Fruit fly (Drosophila melanogaster): ENCODE measurements around the gene CG10680.

The CG10680 gene

dm6 chr2L:19944309-19945172, 19.4 kb upstream of the CG10680 start (continued):
- TF ChIP-seq CG17912 (GFP tag; optimal IDR thresholded peaks at IDR 0.05) (no peak), gce (GFP tag; IDR thresholded peaks at IDR 0.05) (no peak), ind (GFP tag; optimal IDR thresholded peaks at IDR 0.05) (no peak), CG7357 (GFP tag; IDR thresholded peaks at IDR 0.05) (no peak), CG15601 (tag; optimal IDR thresholded peaks at IDR 0.05) (no peak), CG14050 (GFP tag; IDR thresholded peaks at IDR 0.05) (no peak), CG7786 (GFP tag; optimal IDR thresholded peaks at IDR 0.05) (no peak), eve (GFP tag; optimal IDR thresholded peaks at IDR 0.05) (peak in 1 of 2 experiments; percentile 25), CG17385 (GFP tag; optimal IDR thresholded peaks at IDR 0.05) (no peak), br (optimal IDR thresholded peaks at IDR 0.05) (no peak), Ssrp (tag; optimal IDR thresholded peaks at IDR 0.05) (no peak), Nf-YA (GFP tag; IDR thresholded peaks at IDR 0.05) (no peak), Mrtf (GFP tag; IDR thresholded peaks at IDR 0.05) (no peak), CG4282 (GFP tag; optimal IDR thresholded peaks at IDR 0.05) (no peak), ken (GFP tag; IDR thresholded peaks at IDR 0.05) (0 out of 3 replicates have a peak, but pooled peaks have one; percentile 15), Asciz (GFP tag; optimal IDR thresholded peaks at IDR 0.05) (no peak), pum (GFP tag; optimal IDR thresholded peaks at IDR 0.05) (no peak), peb (GFP tag; IDR thresholded peaks at IDR 0.05) (no peak), so (GFP tag; IDR thresholded peaks at IDR 0.05) (no peak), h (optimal IDR thresholded peaks at IDR 0.05) (no peak), CG14014 (GFP tag; IDR thresholded peaks at IDR 0.05) (no peak), sens (GFP tag) (peak; percentile 29), org-1 (GFP tag; optimal IDR thresholded peaks at IDR 0.05) (no peak), repo (GFP tag; optimal IDR thresholded peaks at IDR 0.05) (no peak), CG11560 (tag; IDR thresholded peaks at IDR 0.05) (no peak), sug (tag; optimal IDR thresholded peaks at IDR 0.05) (no peak), Oaz (GFP tag; IDR thresholded peaks at IDR 0.05) (no peak), CG5953 (GFP tag; IDR thresholded peaks at IDR 0.05) (0 out of 2 replicates have a peak, but pooled peaks have one; percentile 5), vvl (GFP tag; IDR thresholded peaks at IDR 0.05) (0 out of 2 replicates have a peak, but pooled peaks have one; percentile 29), HmgD (GFP tag; optimal IDR thresholded peaks at IDR 0.05) (no peak), otp (GFP tag; IDR thresholded peaks at IDR 0.05) (peak; percentile 69; the same call in 2 of the 3 replicates), Blimp-1 (GFP tag; optimal IDR thresholded peaks at IDR 0.05) (peak; percentile 91), CG6683 (GFP tag; optimal IDR thresholded peaks at IDR 0.05) (no peak), oc (tag; optimal IDR thresholded peaks at IDR 0.05) (no peak), seq (GFP tag; IDR thresholded peaks at IDR 0.05) (no peak), Eip74EF (GFP tag; optimal IDR thresholded peaks at IDR 0.05) (no peak), rib (GFP tag; IDR thresholded peaks at IDR 0.05) (no peak), E2f2 (GFP tag; IDR thresholded peaks at IDR 0.05) (no peak)

- no peak for TF ChIP-seq sd (tag; optimal IDR thresholded peaks at IDR 0.05)
- no peak for TF ChIP-seq tll (GFP tag; optimal IDR thresholded peaks at IDR 0.05)
- TF ChIP-seq vvl (GFP tag; IDR thresholded peaks at IDR 0.05), result peak; percentile 53; the same call in 1 of the 2 replicates
- no peak for TF ChIP-seq pita (GFP tag; optimal IDR thresholded peaks at IDR 0.05)
- TF ChIP-seq chif (GFP tag; optimal IDR thresholded peaks at IDR 0.05), result no peak
- TF ChIP-seq Blimp-1 (GFP tag; optimal IDR thresholded peaks at IDR 0.05), result peak; percentile 56
- no peak for TF ChIP-seq tap (tag; optimal IDR thresholded peaks at IDR 0.05)
- TF ChIP-seq croc (GFP tag; conservative IDR thresholded peaks at IDR 0.05), result no peak
- TF ChIP-seq ssp (GFP tag; IDR thresholded peaks at IDR 0.05), result no peak
- TF ChIP-seq CG14441 (GFP tag; IDR thresholded peaks at IDR 0.05), result no peak
- no peak for TF ChIP-seq CG12744 (GFP tag; optimal IDR thresholded peaks at IDR 0.05)
- TF ChIP-seq otp (GFP tag; IDR thresholded peaks at IDR 0.05), result no peak
- no peak for TF ChIP-seq Hey (tag; optimal IDR thresholded peaks at IDR 0.05)
- TF ChIP-seq CG10565 (GFP tag; optimal IDR thresholded peaks at IDR 0.05), result no peak
- TF ChIP-seq H2.0 (GFP tag; IDR thresholded peaks at IDR 0.05), result no peak
- no peak for TF ChIP-seq lbe (GFP tag; optimal IDR thresholded peaks at IDR 0.05)
- peak; percentile 1 for TF ChIP-seq sens (GFP tag)
- TF ChIP-seq lab (GFP tag; optimal IDR thresholded peaks at IDR 0.05), result peak; percentile 66
These were observed 15.9 kb upstream of the CG10680 start for dm6 chr2L:19947992-19948524.

Measured in whole organism, embryonic.